Worm (Caenorhabditis elegans): ENCODE results near the gene T15H9.4.

- TF ChIP-seq lir-3 (tag; optimal IDR thresholded peaks at IDR 0.05; ENCODE audit: poor library complexity) (peak; percentile 98), fos-1 (tag; optimal IDR thresholded peaks at IDR 0.05) (peak; percentile 61), zag-1 (tag; optimal IDR thresholded peaks at IDR 0.05) (no peak), nhr-71 (tag; optimal IDR thresholded peaks at IDR 0.05) (peak; percentile 93), nhr-47 (tag; optimal IDR thresholded peaks at IDR 0.05) (peak; percentile 93), aha-1 (tag; optimal IDR thresholded peaks at IDR 0.05) (no peak), hlh-17 (GFP tag; optimal IDR thresholded peaks at IDR 0.05; ENCODE audit: borderline replicate concordance) (no peak), mdl-1 (tag; optimal IDR thresholded peaks at IDR 0.05) (peak in 1 of 2 experiments; percentile 65), nhr-11 (tag; optimal IDR thresholded peaks at IDR 0.05) (peak; percentile 66), F16B12.6 (tag; optimal IDR thresholded peaks at IDR 0.05) (peak; percentile 33), nhr-28 (tag; optimal IDR thresholded peaks at IDR 0.05) (no peak)
Observed at ce11 chrII:9591071-9591470, 20.6 kb upstream of the T15H9.4 start, which contains the start of the genes E02H1.1 and tag-124.
